Worm (Caenorhabditis elegans) whole organism, young adult: ENCODE results near the gene C17G10.7.

Experiments used
- D2030.7 ChIP-seq: fragments of 200-800 bp; sonication (Bioruptor generic); IDR thresholded peaks from 2 replicates; pipeline ENCODE4 v1.3.6; 2022; ENCODE audit warnings: missing genetic modification reagents, missing genetic modification characterization, missing compliant biosample characterization
- F22D6.2 ChIP-seq: sonication (generic microtip); optimal IDR thresholded peaks from 2 replicates; lab custom pipeline; 2016; ENCODE audit warnings: mild to moderate bottlenecking, missing genetic modification characterization, missing compliant biosample characterization
- F33H1.4 ChIP-seq: fragments of 200-800 bp; sonication (Bioruptor generic); IDR thresholded peaks from 2 replicates; pipeline ENCODE4 v1.3.6; 2022; ENCODE audit warnings: missing genetic modification reagents, missing genetic modification characterization, missing compliant biosample characterization
- F49E8.2 ChIP-seq: sonication (generic microtip); optimal IDR thresholded peaks from 3 replicates; lab custom pipeline; 2017; ENCODE audit warnings: missing genetic modification characterization, mild to moderate bottlenecking, missing compliant biosample characterization, antibody characterized with exemption, moderate library complexity; ENCODE audit not compliant: insufficient read depth
- F52B5.7 ChIP-seq: sonication (generic microtip); optimal IDR thresholded peaks from 2 replicates; lab custom pipeline; 2016; ENCODE audit warnings: mild to moderate bottlenecking, missing genetic modification characterization, missing compliant biosample characterization
- T07F8.4 ChIP-seq: sonication (generic microtip); optimal IDR thresholded peaks from 2 replicates; lab custom pipeline; 2016; ENCODE audit warnings: mild to moderate bottlenecking, missing genetic modification characterization, moderate library complexity, missing compliant biosample characterization
- Y67H2A.10 ChIP-seq: fragments of 200-800 bp; sonication (Bioruptor generic); conservative IDR thresholded peaks from 2 replicates; pipeline ENCODE4 v1.3.6; 2022; ENCODE audit warnings: missing genetic modification reagents, missing genetic modification characterization, missing compliant biosample characterization
- ZK185.1 ChIP-seq: sonication (generic microtip); optimal IDR thresholded peaks from 2 replicates; lab custom pipeline; 2016; ENCODE audit warnings: mild to moderate bottlenecking, missing genetic modification characterization, missing compliant biosample characterization; ENCODE audit not compliant: poor library complexity, severe bottlenecking
- aptf-3 ChIP-seq: fragments of 200-800 bp; sonication (Bioruptor generic); IDR thresholded peaks from 2 replicates; pipeline ENCODE4 v1.3.6; 2022; ENCODE audit warnings: missing genetic modification characterization, missing compliant biosample characterization
- attf-5 ChIP-seq: fragments of 200-800 bp; sonication (Bioruptor generic); optimal IDR thresholded peaks from 2 replicates; lab custom pipeline; 2018; ENCODE audit warnings: mild to moderate bottlenecking, missing genetic modification characterization, missing compliant biosample characterization
- ceh-27 ChIP-seq: fragments of 200-800 bp; sonication (Bioruptor generic); optimal IDR thresholded peaks from 2 replicates; lab custom pipeline; 2018; ENCODE audit warnings: mild to moderate bottlenecking, missing genetic modification characterization, moderate library complexity, missing compliant biosample characterization
- dox-1 ChIP-seq: fragments of 200-800 bp; sonication (Bioruptor generic); IDR thresholded peaks from 2 replicates; pipeline ENCODE4 v1.3.6; 2022; ENCODE audit warnings: missing genetic modification reagents, missing genetic modification characterization, missing compliant biosample characterization
- dpl-1 ChIP-seq: fragments of 150-350 bp; optimal IDR thresholded peaks from 2 replicates; lab custom pipeline; 2014; ENCODE audit warnings: missing biosample characterization, missing genetic modification reagents, missing genetic modification characterization
- efl-1 ChIP-seq: fragments of 150-350 bp; optimal IDR thresholded peaks from 2 replicates; lab custom pipeline; 2014; ENCODE audit warnings: missing biosample characterization, missing genetic modification reagents, missing genetic modification characterization
- ekl-4 ChIP-seq: fragments of 200-800 bp; sonication (Bioruptor generic); IDR thresholded peaks from 2 replicates; pipeline ENCODE4 v1.3.6; 2022; ENCODE audit warnings: missing genetic modification reagents, missing genetic modification characterization, missing compliant biosample characterization
- ets-4 ChIP-seq: fragments of 200-800 bp; sonication (Bioruptor generic); optimal IDR thresholded peaks from 2 replicates; lab custom pipeline; 2018; ENCODE audit warnings: mild to moderate bottlenecking, missing genetic modification characterization, missing compliant biosample characterization
- hsf-1 ChIP-seq: fragments of 200-800 bp; sonication (Bioruptor generic); IDR thresholded peaks from 2 replicates; pipeline ENCODE4 v1.3.6; 2022; ENCODE audit warnings: missing genetic modification reagents, missing genetic modification characterization, missing compliant biosample characterization
- lag-1 ChIP-seq: fragments of 200-800 bp; sonication (Bioruptor generic); IDR thresholded peaks from 2 replicates; pipeline ENCODE4 v1.3.6; 2022; ENCODE audit warnings: missing genetic modification reagents, missing genetic modification characterization, missing compliant biosample characterization
- let-607 ChIP-seq, 2 experiments: fragments of 200-800 bp in 1 of 2; sonication (Bioruptor generic) in 1 of 2; sonication (generic microtip) in 1 of 2; optimal IDR thresholded peaks; 2 replicates each; lab custom pipeline; 2016 to 2018; ENCODE audit warnings: mild to moderate bottlenecking in 2 of 2, missing compliant biosample characterization in 2 of 2, missing genetic modification characterization in 2 of 2, moderate library complexity in 2 of 2, missing genotype in 1 of 2
- lin-26 ChIP-seq: fragments of 200-800 bp; sonication (Bioruptor generic); IDR thresholded peaks from 2 replicates; pipeline ENCODE4 v1.3.6; 2022; ENCODE audit warnings: missing genetic modification reagents, missing genetic modification characterization, missing compliant biosample characterization
- madf-10 ChIP-seq: sonication (generic microtip); optimal IDR thresholded peaks from 2 replicates; lab custom pipeline; 2016; ENCODE audit warnings: mild to moderate bottlenecking, missing genetic modification characterization, missing compliant biosample characterization
- madf-6 ChIP-seq: fragments of 200-800 bp; sonication (Bioruptor generic); IDR thresholded peaks from 2 replicates; pipeline ENCODE4 v1.3.6; 2022; ENCODE audit warnings: missing genetic modification reagents, missing genetic modification characterization, missing compliant biosample characterization
- mcd-1 ChIP-seq: fragments of 200-800 bp; sonication (Bioruptor generic); IDR thresholded peaks from 2 replicates; pipeline ENCODE4 v1.3.6; 2022; ENCODE audit warnings: missing genetic modification reagents, missing genetic modification characterization, missing compliant biosample characterization
- mes-4 ChIP-seq: sonication (generic microtip); optimal IDR thresholded peaks from 2 replicates; lab custom pipeline; 2016; ENCODE audit warnings: missing genotype, missing genetic modification characterization, missing compliant biosample characterization
- nhr-27 ChIP-seq: fragments of 200-800 bp; sonication (Bioruptor generic); optimal IDR thresholded peaks from 2 replicates; lab custom pipeline; 2018; ENCODE audit warnings: mild to moderate bottlenecking, missing genetic modification characterization, moderate library complexity, missing compliant biosample characterization
- nhr-80 ChIP-seq: sonication (generic microtip); optimal IDR thresholded peaks from 2 replicates; lab custom pipeline; 2016; ENCODE audit warnings: missing genetic modification characterization, missing compliant biosample characterization
- pha-4 ChIP-seq: fragments of 150-350 bp; sonication (generic microtip); optimal IDR thresholded peaks from 2 replicates; lab custom pipeline; 2014; ENCODE audit warnings: missing biosample characterization, missing genetic modification reagents, missing genetic modification characterization
- snpc-1.1 ChIP-seq: sonication (generic microtip); optimal IDR thresholded peaks from 2 replicates; lab custom pipeline; 2017; ENCODE audit warnings: missing genetic modification characterization, mild to moderate bottlenecking, missing compliant biosample characterization, antibody characterized with exemption, moderate library complexity, missing genotype, missing genetic modification reagents; ENCODE audit not compliant: insufficient read depth
- snpc-4 ChIP-seq, 5 experiments: fragments of 150-350 bp in 1 of 5; sonication (generic microtip) in 4 of 5; optimal IDR thresholded peaks; 2 replicates each; lab custom pipeline; 2014 to 2018; ENCODE audit warnings: missing genetic modification characterization in 5 of 5, missing biosample characterization in 3 of 5, antibody characterized with exemption in 2 of 5, mild to moderate bottlenecking in 2 of 5, missing compliant biosample characterization in 2 of 5, missing genotype in 2 of 5, moderate library complexity in 2 of 5, missing genetic modification reagents in 1 of 5
- unc-62 ChIP-seq: fragments of 150-350 bp; optimal IDR thresholded peaks from 2 replicates; lab custom pipeline; 2014; ENCODE audit warnings: missing biosample characterization, missing genetic modification reagents, missing genetic modification characterization
- zfh-2 ChIP-seq: fragments of 200-800 bp; sonication (Bioruptor generic); conservative IDR thresholded peaks from 2 replicates; pipeline ENCODE4 v1.3.6; 2022; ENCODE audit warnings: missing genetic modification reagents, missing genetic modification characterization, missing compliant biosample characterization
- ztf-26 ChIP-seq: sonication (generic microtip); optimal IDR thresholded peaks from 2 replicates; lab custom pipeline; 2017; ENCODE audit warnings: missing genetic modification characterization, missing compliant biosample characterization

Gene C17G10.7

DNA sequence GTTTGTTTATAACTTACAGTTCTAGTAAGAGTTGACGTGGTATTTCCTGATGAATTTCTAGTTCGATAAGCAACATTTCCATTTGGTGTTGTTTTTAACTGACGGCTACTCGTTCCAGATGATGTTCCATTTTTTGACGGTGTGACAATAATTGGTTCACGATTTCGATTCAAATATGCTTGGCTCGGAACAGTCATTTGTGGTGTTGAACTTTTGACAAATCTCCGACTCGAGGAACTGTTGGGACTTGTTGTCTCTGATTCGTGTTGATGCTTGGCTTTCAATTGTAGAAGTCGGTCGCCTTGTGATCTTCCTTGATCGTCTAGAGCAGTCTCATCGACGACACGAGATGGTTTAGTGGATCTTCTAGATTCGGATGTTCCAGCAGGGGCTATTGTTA lies 16.1 kb downstream of the C17G10.7 start:
- 0 out of 2 replicates have a peak, but pooled peaks have one; percentile 41 for TF ChIP-seq hsf-1 (GFP tag; lab: Robert Waterston, UW)
- TF ChIP-seq F49E8.2 (tag; lab: Kevin White, UChicago): no peak

DNA sequence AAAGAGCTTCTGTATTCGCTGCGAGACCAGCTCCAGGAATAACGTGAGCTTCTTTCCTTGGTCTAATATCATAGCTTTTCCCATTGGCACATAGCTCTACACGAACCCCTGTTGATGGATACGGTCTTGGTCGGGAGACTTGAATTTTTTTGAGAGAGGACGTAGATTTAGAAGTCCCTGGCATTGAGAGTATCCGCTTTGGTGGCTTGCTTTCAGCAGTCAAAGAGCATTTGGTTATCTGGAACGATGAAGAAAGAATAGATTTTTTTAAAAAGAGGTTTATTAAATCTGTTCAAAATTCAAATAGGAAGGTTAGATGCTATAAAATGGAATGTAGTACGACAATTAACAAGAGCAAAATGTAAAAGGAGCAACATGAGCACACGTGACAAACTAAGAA lies 18.0 kb downstream of the C17G10.7 start, which contains the start of gene C17G10.13:
Gene C17G10.13 (minus strand): TSS at position 101 of the 400 bp plus-strand sequence.
- TF ChIP-seq F22D6.2 (tag; lab: Kevin White, UChicago): no peak
- TF ChIP-seq, all 124 proteins: peak for 0

- TF ChIP-seq pha-4 (tag; lab: Kevin White, UChicago) (no peak), F33H1.4 (no peak), ets-4 (GFP tag; lab: Kevin White, UChicago) (no peak), hsf-1 (GFP tag; lab: Robert Waterston, UW) (no peak), unc-62 (GFP tag; lab: Kevin White, UChicago) (no peak), dox-1 (GFP tag; lab: Robert Waterston, UW) (no peak), ztf-26 (tag; lab: Kevin White, UChicago) (no peak), nhr-80 (tag; lab: Kevin White, UChicago) (no peak), lin-26 (GFP tag; lab: Robert Waterston, UW) (no peak), F52B5.7 (tag; lab: Kevin White, UChicago) (no peak), T07F8.4 (tag; lab: Kevin White, UChicago) (no peak), aptf-3 (GFP tag; lab: Robert Waterston, UW) (no peak), madf-6 (GFP tag; lab: Robert Waterston, UW) (no peak)
Measured at ce11 chrII:5587794-5588193, 19.9 kb downstream of the C17G10.7 start.

- TF ChIP-seq let-607 (tag; optimal IDR thresholded peaks at IDR 0.05; lab: Kevin White, UChicago) (peak in 1 of 2 experiments; percentile 13), lag-1 (GFP tag; lab: Robert Waterston, UW) (no peak), zfh-2 (no peak), ets-4 (GFP tag; lab: Kevin White, UChicago) (peak; percentile 44), snpc-4 (GFP tag; optimal IDR thresholded peaks at IDR 0.05; lab: Kevin White, UChicago) (no peak), snpc-4 (tag; optimal IDR thresholded peaks at IDR 0.05; lab: Kevin White, UChicago) (peak in 1 of 4 experiments; percentile 49), dox-1 (GFP tag; lab: Robert Waterston, UW) (peak; percentile 46; the same call in 1 of the 2 replicates), nhr-80 (tag; lab: Kevin White, UChicago) (peak; percentile 93), attf-5 (GFP tag; lab: Kevin White, UChicago) (no peak), Y67H2A.10 (GFP tag; lab: Robert Waterston, UW) (no peak)
Measured at ce11 chrII:5585788-5586187, 21.9 kb downstream of the C17G10.7 start, which contains the start of gene lys-8. Gene lys-8, plus strand, starts transcription at chrII:5586178.

ce11 chrII:5582309-5582708 lies 25.3 kb downstream of the C17G10.7 start, which contains the start of gene T25E4.2:
Gene T25E4.2, minus strand, starts transcription at chrII:5582409.
- no peak for TF ChIP-seq snpc-4 (GFP tag; optimal IDR thresholded peaks at IDR 0.05; lab: Kevin White, UChicago)
- TF ChIP-seq snpc-4 (tag; optimal IDR thresholded peaks at IDR 0.05; lab: Kevin White, UChicago): no peak
- no peak for TF ChIP-seq nhr-27
- no peak for TF ChIP-seq madf-10 (tag; lab: Kevin White, UChicago)
- no peak for TF ChIP-seq ekl-4
- TF ChIP-seq mcd-1: no peak
- no peak for TF ChIP-seq mes-4 (tag; lab: Kevin White, UChicago)
- TF ChIP-seq ceh-27 (GFP tag; lab: Kevin White, UChicago): no peak
- TF ChIP-seq dpl-1 (GFP tag; lab: Kevin White, UChicago): no peak
- no peak for TF ChIP-seq D2030.7
- no peak for TF ChIP-seq hsf-1 (GFP tag; lab: Robert Waterston, UW)
- TF ChIP-seq efl-1 (GFP tag; lab: Kevin White, UChicago): no peak
- TF ChIP-seq ZK185.1 (tag; lab: Kevin White, UChicago): no peak
- TF ChIP-seq snpc-1.1: no peak
